Worm (Caenorhabditis elegans): ENCODE data around the gene duo-1.
A peak's percentile ranks its signal among the peaks of the same experiment; 100 is the strongest.

Gene duo-1

ce11 chrV:11521448-11521847 is 33.0 kb upstream of the duo-1 start, which contains the start of gene pafo-1:
Gene pafo-1 (plus strand): TSS chrV:11521703.
- no peak for TF ChIP-seq nhr-27 (tag; optimal IDR thresholded peaks at IDR 0.05)
- peak; percentile 61 for TF ChIP-seq madf-8 (GFP tag; conservative IDR thresholded peaks at IDR 0.05)
- no peak for TF ChIP-seq B0019.2 (GFP tag; conservative IDR thresholded peaks at IDR 0.05)
- peak; percentile 14 for TF ChIP-seq B0261.1 (tag; optimal IDR thresholded peaks at IDR 0.05)
- no peak for TF ChIP-seq nhr-90 (tag; optimal IDR thresholded peaks at IDR 0.05)
- TF ChIP-seq Y56A3A.18 (GFP tag; IDR thresholded peaks at IDR 0.05), result peak; percentile 82; the same call in 1 of the 2 replicates
- peak; percentile 35; the same call in 1 of the 2 replicates for TF ChIP-seq ceh-91 (GFP tag; IDR thresholded peaks at IDR 0.05)
- no peak for TF ChIP-seq rec-8 (tag; optimal IDR thresholded peaks at IDR 0.05)
- TF ChIP-seq chd-7 (tag; optimal IDR thresholded peaks at IDR 0.05), result peak; percentile 7
- peak; percentile 56 for TF ChIP-seq him-1 (tag; optimal IDR thresholded peaks at IDR 0.05)
- no peak for TF ChIP-seq aptf-3 (GFP tag; IDR thresholded peaks at IDR 0.05)
- no peak for TF ChIP-seq ztf-6 (GFP tag; IDR thresholded peaks at IDR 0.05)
- TF ChIP-seq unc-62 (GFP tag; optimal IDR thresholded peaks at IDR 0.05), result no peak
- peak; percentile 82 for TF ChIP-seq Y95B8A.8 (GFP tag; IDR thresholded peaks at IDR 0.05)
- TF ChIP-seq hmg-1.2 (GFP tag; IDR thresholded peaks at IDR 0.05), result peak; percentile 64
- peak; percentile 76; the same call in 1 of the 2 replicates for TF ChIP-seq madf-3 (GFP tag; IDR thresholded peaks at IDR 0.05)
- peak; percentile 71 for TF ChIP-seq ceh-27 (GFP tag; optimal IDR thresholded peaks at IDR 0.05)
- no peak for TF ChIP-seq F49E8.2 (tag; optimal IDR thresholded peaks at IDR 0.05; ENCODE audit: insufficient read depth)
- no peak for TF ChIP-seq bed-2 (GFP tag; IDR thresholded peaks at IDR 0.05)
- peak; percentile 91 for TF ChIP-seq mcd-1 (GFP tag; IDR thresholded peaks at IDR 0.05)
- TF ChIP-seq attf-5 (GFP tag; optimal IDR thresholded peaks at IDR 0.05), result peak; percentile 89
- TF ChIP-seq efl-1 (GFP tag; optimal IDR thresholded peaks at IDR 0.05), result peak; percentile 90
- peak; percentile 95 for TF ChIP-seq dox-1 (GFP tag; IDR thresholded peaks at IDR 0.05)
- peak; percentile 62; the same call in 1 of the 2 replicates for TF ChIP-seq attf-3 (GFP tag; conservative IDR thresholded peaks at IDR 0.05)
- TF ChIP-seq ekl-4 (GFP tag; IDR thresholded peaks at IDR 0.05), result peak; percentile 78
- TF ChIP-seq tlf-1 (GFP tag; optimal IDR thresholded peaks at IDR 0.05), result peak; percentile 76
- TF ChIP-seq zim-3 (tag; optimal IDR thresholded peaks at IDR 0.05), result no peak
- no peak for TF ChIP-seq ceh-40 (GFP tag; IDR thresholded peaks at IDR 0.05)
- TF ChIP-seq pha-4 (tag; optimal IDR thresholded peaks at IDR 0.05), result peak; percentile 16
- TF ChIP-seq F37B4.10 (GFP tag; IDR thresholded peaks at IDR 0.05), result no peak
- no peak for TF ChIP-seq nhr-120 (GFP tag; IDR thresholded peaks at IDR 0.05)
- peak; percentile 87 for TF ChIP-seq lin-40 (tag; optimal IDR thresholded peaks at IDR 0.05)
- TF ChIP-seq xnd-1 (tag; optimal IDR thresholded peaks at IDR 0.05), result peak; percentile 65
- no peak for TF ChIP-seq T07F8.4 (tag; optimal IDR thresholded peaks at IDR 0.05)
- TF ChIP-seq Y53G8AR.9 (GFP tag; conservative IDR thresholded peaks at IDR 0.05), result peak; percentile 91
- no peak for TF ChIP-seq bed-1 (GFP tag; IDR thresholded peaks at IDR 0.05)
- peak; percentile 93 for TF ChIP-seq nfyb-1 (GFP tag; IDR thresholded peaks at IDR 0.05)
- TF ChIP-seq somi-1 (GFP tag; optimal IDR thresholded peaks at IDR 0.05), result peak; percentile 23
- no peak for TF ChIP-seq zfh-2 (GFP tag; conservative IDR thresholded peaks at IDR 0.05)
- TF ChIP-seq T26A5.8 (tag; optimal IDR thresholded peaks at IDR 0.05), result no peak
- TF ChIP-seq Y79H2A.3 (GFP tag; conservative IDR thresholded peaks at IDR 0.05), result no peak
- TF ChIP-seq snpc-3.4 (tag; optimal IDR thresholded peaks at IDR 0.05), result peak; percentile 57
- TF ChIP-seq sptf-2 (GFP tag; optimal IDR thresholded peaks at IDR 0.05), result no peak
- TF ChIP-seq mes-4 (tag; optimal IDR thresholded peaks at IDR 0.05), result no peak
- peak; percentile 100 for TF ChIP-seq lin-54 (GFP tag; optimal IDR thresholded peaks at IDR 0.05)
- no peak for TF ChIP-seq nhr-179 (tag; optimal IDR thresholded peaks at IDR 0.05)
- 0 out of 2 replicates have a peak, but pooled peaks have one; percentile 58 for TF ChIP-seq ztf-25 (GFP tag; IDR thresholded peaks at IDR 0.05)
- peak; percentile 69 for TF ChIP-seq ztf-26 (tag; optimal IDR thresholded peaks at IDR 0.05)
- peak; percentile 57 for TF ChIP-seq hrde-1 (tag; optimal IDR thresholded peaks at IDR 0.05; ENCODE audit: borderline replicate concordance)
